Fruit fly (Drosophila melanogaster): Measurements from ENCODE around the gene CG34027.

CG34027 gene

dm6 chr3R:25112466-25112939 is 3.7 kb upstream of the CG34027 start, which contains the start of gene Nepl16:
TSS of gene Nepl16 (minus strand) at chr3R:25112516.
- no peak for TF ChIP-seq slp2 (GFP tag; optimal IDR thresholded peaks at IDR 0.05)
- no peak for TF ChIP-seq Trl (optimal IDR thresholded peaks at IDR 0.05)
- no peak for TF ChIP-seq Trl (GFP tag; optimal IDR thresholded peaks at IDR 0.05)
- peak; percentile 0 for TF ChIP-seq Ets65A (GFP tag)
- TF ChIP-seq CG6683 (GFP tag; optimal IDR thresholded peaks at IDR 0.05): no peak
- no peak for TF ChIP-seq insv (GFP tag; optimal IDR thresholded peaks at IDR 0.05)
- peak in 1 of 2 experiments; percentile 51 for TF ChIP-seq eve (GFP tag; optimal IDR thresholded peaks at IDR 0.05)
- TF ChIP-seq CG10979 (tag; optimal IDR thresholded peaks at IDR 0.05): peak; percentile 96
- no peak for TF ChIP-seq dpn (GFP tag; optimal IDR thresholded peaks at IDR 0.05)
- TF ChIP-seq Abd-B (GFP tag; optimal IDR thresholded peaks at IDR 0.05): no peak
- peak; percentile 88 for TF ChIP-seq CG14965 (GFP tag; optimal IDR thresholded peaks at IDR 0.05; ENCODE audit: borderline replicate concordance)
- no peak for TF ChIP-seq al (GFP tag; IDR thresholded peaks at IDR 0.05)
- no peak for TF ChIP-seq CG10959 (GFP tag; IDR thresholded peaks at IDR 0.05)
- no peak for TF ChIP-seq Stat92E (GFP tag; optimal IDR thresholded peaks at IDR 0.05)
- TF ChIP-seq CTCF (GFP tag; optimal IDR thresholded peaks at IDR 0.05): peak; percentile 88
- TF ChIP-seq CG7928 (GFP tag; optimal IDR thresholded peaks at IDR 0.05): no peak
- no peak for TF ChIP-seq dan (GFP tag; IDR thresholded peaks at IDR 0.05)
- TF ChIP-seq hbn (GFP tag; IDR thresholded peaks at IDR 0.05; ENCODE audit: partially characterized antibody): no peak
- TF ChIP-seq hb (GFP tag; IDR thresholded peaks at IDR 0.05; ENCODE audit: partially characterized antibody): no peak

- no peak for TF ChIP-seq wor (GFP tag; IDR thresholded peaks at IDR 0.05)
- TF ChIP-seq CG7556 (GFP tag; optimal IDR thresholded peaks at IDR 0.05): no peak
- no peak for TF ChIP-seq slp2 (GFP tag; optimal IDR thresholded peaks at IDR 0.05)
- no peak for TF ChIP-seq CG32767 (GFP tag; IDR thresholded peaks at IDR 0.05)
- no peak for TF ChIP-seq Mes4 (GFP tag; optimal IDR thresholded peaks at IDR 0.05)
- no peak for TF ChIP-seq CG11093 (GFP tag; IDR thresholded peaks at IDR 0.05)
- TF ChIP-seq schlank (tag; optimal IDR thresholded peaks at IDR 0.05): no peak
- no peak for TF ChIP-seq CG12391 (tag; optimal IDR thresholded peaks at IDR 0.05)
- no peak for TF ChIP-seq CG11504 (tag; optimal IDR thresholded peaks at IDR 0.05)
- TF ChIP-seq mld (GFP tag; IDR thresholded peaks at IDR 0.05; ENCODE audit: partially characterized antibody): no peak
- TF ChIP-seq Nf-YB (GFP tag; optimal IDR thresholded peaks at IDR 0.05): no peak
- TF ChIP-seq tio (GFP tag; optimal IDR thresholded peaks at IDR 0.05): no peak
Measured at dm6 chr3R:25102253-25102652, 6.6 kb downstream of the CG34027 start, which contains the start of gene CG45095. TSS of gene CG45095 (plus strand) at chr3R:25102553.

dm6 chr3R:25097486-25097885 is 11.3 kb downstream of the CG34027 start, which contains the start of the genes CG33095 and CG33096:
TSS of gene CG33095 (plus strand) at chr3R:25097672.
TSS of gene CG33096 (plus strand) at chr3R:25097672.
- TF ChIP-seq CG15514 (GFP tag; optimal IDR thresholded peaks at IDR 0.05): peak; percentile 98
- peak; percentile 83 for TF ChIP-seq MBD-R2 (GFP tag; IDR thresholded peaks at IDR 0.05)
- peak; percentile 84 for TF ChIP-seq CG4617 (GFP tag; optimal IDR thresholded peaks at IDR 0.05; ENCODE audit: borderline replicate concordance)
- no peak for TF ChIP-seq Myb (GFP tag; optimal IDR thresholded peaks at IDR 0.05)
- peak; percentile 57 for TF ChIP-seq CG12659 (GFP tag; optimal IDR thresholded peaks at IDR 0.05)
- TF ChIP-seq Sry-δ (GFP tag; optimal IDR thresholded peaks at IDR 0.05): peak; percentile 38
- no peak for TF ChIP-seq CG2712 (tag; optimal IDR thresholded peaks at IDR 0.05)
- TF ChIP-seq Jarid2 (GFP tag; optimal IDR thresholded peaks at IDR 0.05): peak; percentile 21
- TF ChIP-seq CG1603 (tag; optimal IDR thresholded peaks at IDR 0.05): peak; percentile 84
- TF ChIP-seq cato (GFP tag; optimal IDR thresholded peaks at IDR 0.05; ENCODE audit: borderline replicate concordance): no peak
- 0 out of 4 replicates have a peak, but pooled peaks have one; percentile 38 for TF ChIP-seq chinmo (GFP tag; IDR thresholded peaks at IDR 0.05; ENCODE audit: partially characterized antibody)
- TF ChIP-seq BEAF-32 (GFP tag; optimal IDR thresholded peaks at IDR 0.05): peak; percentile 31
- TF ChIP-seq sd (tag; optimal IDR thresholded peaks at IDR 0.05): no peak
- TF ChIP-seq Nf-YB (GFP tag; optimal IDR thresholded peaks at IDR 0.05): no peak
- peak; percentile 76 for TF ChIP-seq CG33213 (GFP tag; optimal IDR thresholded peaks at IDR 0.05)
- TF ChIP-seq MESR4 (GFP tag; optimal IDR thresholded peaks at IDR 0.05): peak; percentile 92
- TF ChIP-seq lola (GFP tag; optimal IDR thresholded peaks at IDR 0.05): no peak
- peak; percentile 51 for TF ChIP-seq YL-1 (GFP tag; optimal IDR thresholded peaks at IDR 0.05)
- TF ChIP-seq row (GFP tag; IDR thresholded peaks at IDR 0.05): peak; percentile 88
- no peak for TF ChIP-seq Hey (tag; optimal IDR thresholded peaks at IDR 0.05)

All from whole organism, embryonic.